Fruit fly (Drosophila melanogaster): ENCODE data around the gene CG4360.

DNA sequence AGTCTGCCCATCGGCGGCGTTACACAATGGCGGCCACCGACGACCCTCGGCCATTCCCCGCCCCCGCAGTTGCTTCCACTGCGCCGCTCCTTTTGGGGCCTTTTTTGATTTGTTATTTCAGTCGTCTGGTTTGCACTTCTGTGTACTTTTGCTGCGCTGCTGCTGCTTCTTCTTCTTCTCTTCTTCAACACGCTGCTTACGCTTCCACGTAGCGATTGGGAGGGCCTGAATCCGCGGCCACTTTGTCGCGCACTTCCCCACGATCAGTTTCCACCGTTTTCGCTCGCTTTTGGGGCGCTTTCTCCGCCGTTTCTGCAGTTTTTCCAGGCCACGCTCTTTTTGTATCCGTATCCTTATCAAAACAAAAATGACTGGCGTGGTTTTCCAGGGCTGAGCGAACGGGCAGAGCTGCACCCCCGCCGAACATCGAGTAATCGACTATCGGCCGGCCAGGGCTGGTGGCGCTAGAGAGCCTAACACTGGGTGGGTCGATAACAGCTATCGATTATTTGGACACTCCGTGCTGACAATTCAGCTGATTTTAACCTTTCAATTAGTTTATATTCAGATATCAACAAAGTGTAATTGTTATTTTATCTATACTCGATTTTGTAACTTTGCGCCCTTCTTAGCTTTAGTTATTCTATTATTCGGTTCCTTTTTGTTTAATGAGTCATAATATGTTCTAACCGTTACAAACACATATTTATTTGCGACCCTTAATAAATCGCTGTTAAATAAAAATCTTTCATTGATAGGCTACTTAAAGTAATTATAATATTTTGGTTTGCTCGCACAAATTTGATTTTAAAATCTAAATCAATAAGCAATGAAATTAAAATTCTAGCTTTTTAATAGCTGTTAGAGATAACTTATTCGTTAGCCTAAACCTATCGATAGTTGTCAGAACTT lies at the start of gene CG4360, which contains the start of gene Sirt2:
- TF ChIP-seq Hr96 (GFP tag; optimal IDR thresholded peaks at IDR 0.05) (peak; percentile 66), ovo (GFP tag; optimal IDR thresholded peaks at IDR 0.05) (peak; percentile 26), tj (GFP tag; optimal IDR thresholded peaks at IDR 0.05) (peak; percentile 66), kay (GFP tag; ENCODE audit: borderline replicate concordance) (no peak), toe (GFP tag; optimal IDR thresholded peaks at IDR 0.05) (peak; percentile 65), CG14711 (tag; optimal IDR thresholded peaks at IDR 0.05) (no peak), CG11617 (GFP tag; optimal IDR thresholded peaks at IDR 0.05) (peak; percentile 55), CG1620 (GFP tag; optimal IDR thresholded peaks at IDR 0.05) (peak; percentile 69), Clk (GFP tag; optimal IDR thresholded peaks at IDR 0.05) (peak; percentile 65), CG5204 (GFP tag; optimal IDR thresholded peaks at IDR 0.05) (peak; percentile 45), CG7101 (tag; optimal IDR thresholded peaks at IDR 0.05) (peak; percentile 9), bab1 (GFP tag; optimal IDR thresholded peaks at IDR 0.05) (peak; percentile 78), cnc (optimal IDR thresholded peaks at IDR 0.05) (peak in 1 of 2 experiments; percentile 5)

Data from whole organism, adult.